Worm (Caenorhabditis elegans): Measurements from ENCODE around the gene eif-3.L.

eif-3.L gene

ce11 chrII:5619298-5619697, 3.0 kb downstream of the eif-3.L start, which contains the start of gene dhs-6:
dhs-6 (minus strand) TSS chrII:5619319.
- no peak for TF ChIP-seq lin-26 (GFP tag; IDR thresholded peaks at IDR 0.05)
- no peak for TF ChIP-seq mcd-1 (GFP tag; IDR thresholded peaks at IDR 0.05)
- TF ChIP-seq F23B12.7 (tag; optimal IDR thresholded peaks at IDR 0.05; ENCODE audit: insufficient read depth) = no peak
- TF ChIP-seq let-607 (tag; optimal IDR thresholded peaks at IDR 0.05) = no peak
- TF ChIP-seq nhr-27 (tag; optimal IDR thresholded peaks at IDR 0.05) = no peak
- no peak for TF ChIP-seq unc-62 (GFP tag; optimal IDR thresholded peaks at IDR 0.05)
- TF ChIP-seq cebp-1 (GFP tag; IDR thresholded peaks at IDR 0.05) = no peak
- TF ChIP-seq cebp-1 (tag; optimal IDR thresholded peaks at IDR 0.05) = no peak
- TF ChIP-seq hmg-1.2 (GFP tag; IDR thresholded peaks at IDR 0.05) = no peak
- no peak for TF ChIP-seq snpc-4 (GFP tag; optimal IDR thresholded peaks at IDR 0.05)
- peak in 2 of 4 experiments; percentile 37 to 39 for TF ChIP-seq snpc-4 (tag; optimal IDR thresholded peaks at IDR 0.05)
- TF ChIP-seq Y95B8A.8 (GFP tag; IDR thresholded peaks at IDR 0.05) = no peak
- TF ChIP-seq ama-1 (optimal IDR thresholded peaks at IDR 0.05) = no peak
- TF ChIP-seq ama-1 (GFP tag; optimal IDR thresholded peaks at IDR 0.05) = no peak
- peak; percentile 49 for TF ChIP-seq snpc-3.4 (tag; optimal IDR thresholded peaks at IDR 0.05)
- TF ChIP-seq madf-8 (GFP tag; conservative IDR thresholded peaks at IDR 0.05) = no peak
- no peak for TF ChIP-seq lsy-27 (tag; optimal IDR thresholded peaks at IDR 0.05; ENCODE audit: borderline replicate concordance, insufficient read depth)
- no peak for TF ChIP-seq sdz-38 (tag; optimal IDR thresholded peaks at IDR 0.05)
- TF ChIP-seq madf-3 (GFP tag; IDR thresholded peaks at IDR 0.05) = 0 out of 2 replicates have a peak, but pooled peaks have one; percentile 28
- TF ChIP-seq him-1 (tag; optimal IDR thresholded peaks at IDR 0.05) = no peak
- TF ChIP-seq nfyb-1 (GFP tag; IDR thresholded peaks at IDR 0.05) = no peak
- peak; percentile 15; the same call in 1 of the 2 replicates for TF ChIP-seq madf-6 (GFP tag; IDR thresholded peaks at IDR 0.05)
- no peak for TF ChIP-seq attf-3 (GFP tag; conservative IDR thresholded peaks at IDR 0.05)
- no peak for TF ChIP-seq nhr-90 (tag; optimal IDR thresholded peaks at IDR 0.05)
- no peak for TF ChIP-seq zim-3 (tag; optimal IDR thresholded peaks at IDR 0.05)
- TF ChIP-seq F52B5.7 (tag; optimal IDR thresholded peaks at IDR 0.05) = no peak
- no peak for TF ChIP-seq T07F8.4 (tag; optimal IDR thresholded peaks at IDR 0.05)
- no peak for TF ChIP-seq ztf-25 (GFP tag; IDR thresholded peaks at IDR 0.05)
- peak; percentile 49 for TF ChIP-seq ZK185.1 (tag; optimal IDR thresholded peaks at IDR 0.05; ENCODE audit: poor library complexity, severe bottlenecking)
- no peak for TF ChIP-seq hmg-20 (GFP tag; IDR thresholded peaks at IDR 0.05)
- no peak for TF ChIP-seq F22D6.2 (tag; optimal IDR thresholded peaks at IDR 0.05)
- TF ChIP-seq egl-18 (GFP tag; IDR thresholded peaks at IDR 0.05) = no peak

DNA sequence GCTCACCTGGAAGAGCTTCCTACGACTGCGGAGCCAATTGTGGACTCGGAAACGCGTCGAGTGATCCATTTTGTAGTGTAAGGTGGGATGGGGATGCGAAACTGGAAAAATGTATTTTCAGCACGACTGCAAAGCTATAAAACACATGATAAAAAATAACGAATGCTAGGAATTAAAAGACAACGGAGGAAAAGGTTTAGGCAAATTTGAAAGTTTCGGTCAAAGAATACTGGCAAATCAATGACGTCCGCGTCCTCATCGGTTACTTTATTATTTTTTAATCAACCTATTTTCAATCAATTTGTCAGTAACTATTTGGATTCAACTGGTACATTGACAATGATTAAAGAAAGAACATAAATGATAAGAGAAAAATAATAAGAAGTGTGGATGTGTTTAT, 14.5 kb downstream of the eif-3.L start, which contains the start of gene C17G10.7:
Gene C17G10.7, minus strand, starts transcription at position 101 of the 400 bp plus-strand sequence.
- TF ChIP-seq egl-44 (GFP tag; IDR thresholded peaks at IDR 0.05) (no peak), hsf-1 (GFP tag; IDR thresholded peaks at IDR 0.05) (no peak), tlf-1 (GFP tag; optimal IDR thresholded peaks at IDR 0.05) (no peak)

- TF ChIP-seq ztf-26 (tag; optimal IDR thresholded peaks at IDR 0.05) (peak; percentile 88), dpl-1 (GFP tag; optimal IDR thresholded peaks at IDR 0.05) (no peak), mes-4 (tag; optimal IDR thresholded peaks at IDR 0.05) (no peak), hrde-1 (tag; optimal IDR thresholded peaks at IDR 0.05; ENCODE audit: borderline replicate concordance) (no peak), lin-40 (tag; optimal IDR thresholded peaks at IDR 0.05) (peak; percentile 80), zfh-2 (GFP tag; conservative IDR thresholded peaks at IDR 0.05) (no peak), lsl-1 (GFP tag; optimal IDR thresholded peaks at IDR 0.05) (no peak), madf-6 (GFP tag; IDR thresholded peaks at IDR 0.05) (no peak), nhr-27 (tag; optimal IDR thresholded peaks at IDR 0.05) (no peak), hmg-1.2 (GFP tag; IDR thresholded peaks at IDR 0.05) (0 out of 2 replicates have a peak, but pooled peaks have one; percentile 14), F22D6.2 (tag; optimal IDR thresholded peaks at IDR 0.05) (no peak), D2030.7 (GFP tag; IDR thresholded peaks at IDR 0.05) (no peak), attf-3 (GFP tag; conservative IDR thresholded peaks at IDR 0.05) (no peak), sdz-38 (tag; optimal IDR thresholded peaks at IDR 0.05) (no peak), die-1 (tag; optimal IDR thresholded peaks at IDR 0.05) (peak; percentile 49), madf-3 (GFP tag; IDR thresholded peaks at IDR 0.05) (no peak), nhr-80 (tag; optimal IDR thresholded peaks at IDR 0.05) (peak; percentile 54), lin-26 (GFP tag; IDR thresholded peaks at IDR 0.05) (no peak), attf-6 (GFP tag; IDR thresholded peaks at IDR 0.05) (no peak), somi-1 (GFP tag; optimal IDR thresholded peaks at IDR 0.05) (peak; percentile 77)
Observed at ce11 chrII:5605538-5605945, 16.7 kb downstream of the eif-3.L start.
